Worm (Caenorhabditis elegans): ENCODE measurements around the gene acl-7.

DNA sequence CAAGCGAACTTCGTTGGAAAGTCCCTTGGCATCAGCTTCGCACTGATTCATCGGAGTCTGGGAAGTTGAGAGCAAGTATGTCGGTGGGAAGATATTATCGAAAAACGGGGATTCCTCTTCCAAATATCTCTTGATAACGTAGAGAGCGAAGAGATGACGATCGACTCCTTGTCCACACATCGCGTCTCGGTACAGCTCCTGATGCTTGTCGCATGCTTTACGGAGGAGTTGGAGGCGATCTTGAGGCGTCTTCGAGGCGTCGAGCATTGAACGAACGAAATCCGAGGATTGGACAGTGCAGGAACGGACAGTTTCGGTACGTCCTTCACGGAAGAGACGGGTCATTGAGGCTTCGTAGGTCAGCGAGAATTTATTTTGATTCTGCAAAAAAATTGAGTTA lies 26.8 kb downstream of the acl-7 start:
- TF ChIP-seq nhr-76 (tag; optimal IDR thresholded peaks at IDR 0.05) = no peak
- no peak for TF ChIP-seq elt-1 (tag; optimal IDR thresholded peaks at IDR 0.05; ENCODE audit: borderline replicate concordance, insufficient read depth)
- no peak for TF ChIP-seq hlh-1 (tag; optimal IDR thresholded peaks at IDR 0.05)
- TF ChIP-seq pha-4 (tag; optimal IDR thresholded peaks at IDR 0.05) = no peak
- TF ChIP-seq lsy-2 (tag; optimal IDR thresholded peaks at IDR 0.05) = no peak
- TF ChIP-seq elt-3 (tag; optimal IDR thresholded peaks at IDR 0.05) = no peak
- TF ChIP-seq nhr-2 (tag; optimal IDR thresholded peaks at IDR 0.05) = no peak

All from whole organism, mixed stage, embryonic.